Fruit fly (Drosophila melanogaster) whole organism, embryonic: ENCODE data around the gene CG14720.

Source experiments
- Adf1 ChIP-seq: fragments of 200-800 bp; sonication (Bioruptor generic); IDR thresholded peaks from 2 replicates; pipeline ENCODE4 v1.3.6; 2022; ENCODE audit warnings: missing biosample characterization, missing genetic modification characterization
- Atf6 ChIP-seq: fragments of 200-800 bp; sonication (Bioruptor generic); IDR thresholded peaks from 2 replicates; pipeline ENCODE4 v1.3.6; 2022; ENCODE audit warnings: missing biosample characterization, missing genetic modification characterization
- CG10321 ChIP-seq: fragments of 200-800 bp; sonication (Bioruptor generic); IDR thresholded peaks from 2 replicates; pipeline ENCODE4 v1.3.6; 2022; ENCODE audit warnings: missing biosample characterization, missing genetic modification characterization
- CG12104 ChIP-seq: fragments of 200-800 bp; sonication (Bioruptor generic); optimal IDR thresholded peaks from 3 replicates; lab custom pipeline; 2016; ENCODE audit warnings: missing biosample characterization, missing genetic modification characterization
- CG12744 ChIP-seq: fragments of 200-800 bp; sonication (Bioruptor generic); optimal IDR thresholded peaks from 2 replicates; lab custom pipeline; 2016; ENCODE audit warnings: missing biosample characterization, missing genetic modification characterization
- CG13287 ChIP-seq: fragments of 200-800 bp; sonication (Bioruptor generic); IDR thresholded peaks from 2 replicates; pipeline ENCODE4 v1.3.6; 2022; ENCODE audit warnings: missing biosample characterization, missing genetic modification characterization; ENCODE audit not compliant: partially characterized antibody
- CG14014 ChIP-seq: fragments of 200-800 bp; sonication (Bioruptor generic); IDR thresholded peaks from 2 replicates; pipeline ENCODE4 v1.3.6; 2022; ENCODE audit warnings: missing biosample characterization, missing genetic modification characterization
- CG1529 ChIP-seq: fragments of 200-800 bp; sonication (Bioruptor generic); optimal IDR thresholded peaks from 3 replicates; lab custom pipeline; 2018; ENCODE audit warnings: missing biosample characterization, missing genetic modification characterization
- CG15479 ChIP-seq: fragments of 200-800 bp; sonication (Bioruptor generic); optimal IDR thresholded peaks from 3 replicates; lab custom pipeline; 2019; ENCODE audit warnings: missing biosample characterization, mild to moderate bottlenecking, missing genetic modification characterization, moderate library complexity
- CG16815 ChIP-seq: fragments of 200-800 bp; sonication (Bioruptor generic); optimal IDR thresholded peaks from 3 replicates; lab custom pipeline; 2017; ENCODE audit warnings: missing biosample characterization, mild to moderate bottlenecking, missing genetic modification characterization
- CG17829 ChIP-seq: fragments of 200-800 bp; optimal IDR thresholded peaks from 2 replicates; lab custom pipeline; 2019; ENCODE audit warnings: missing biosample characterization, mild to moderate bottlenecking, missing genetic modification characterization, moderate library complexity
- CG18764 ChIP-seq: fragments of 200-800 bp; sonication (Bioruptor generic); optimal IDR thresholded peaks from 3 replicates; lab custom pipeline; 2016; ENCODE audit warnings: missing biosample characterization, missing genetic modification characterization
- CG31224 ChIP-seq: fragments of 200-800 bp; sonication (Bioruptor generic); IDR thresholded peaks from 2 replicates; pipeline ENCODE4 v1.3.6; 2022; ENCODE audit warnings: missing biosample characterization, missing genetic modification characterization
- CG3163 ChIP-seq: fragments of 200-800 bp; sonication (Bioruptor generic); optimal IDR thresholded peaks from 3 replicates; lab custom pipeline; 2016; ENCODE audit warnings: missing biosample characterization, missing genetic modification characterization
- CG32532 ChIP-seq: fragments of 200-800 bp; sonication (Bioruptor generic); IDR thresholded peaks from 2 replicates; pipeline ENCODE4 v1.3.6; 2022; ENCODE audit warnings: missing biosample characterization, missing genetic modification characterization
- CG32767 ChIP-seq: fragments of 200-800 bp; sonication (Bioruptor generic); IDR thresholded peaks from 2 replicates; pipeline ENCODE4 v1.3.6; 2022; ENCODE audit warnings: missing biosample characterization, missing genetic modification characterization
- CG3407 ChIP-seq: fragments of 200-800 bp; sonication (Bioruptor generic); optimal IDR thresholded peaks from 2 replicates; lab custom pipeline; 2018; ENCODE audit warnings: missing biosample characterization, mild to moderate bottlenecking, missing genetic modification characterization
- CG4707 ChIP-seq: fragments of 200-800 bp; sonication (Bioruptor generic); optimal IDR thresholded peaks from 2 replicates; lab custom pipeline; 2018; ENCODE audit warnings: missing biosample characterization, mild to moderate bottlenecking, missing genetic modification characterization, moderate library complexity
- CG6854 ChIP-seq: fragments of 200-800 bp; sonication (Bioruptor generic); optimal IDR thresholded peaks from 3 replicates; lab custom pipeline; 2017; ENCODE audit warnings: missing biosample characterization, mild to moderate bottlenecking, missing genetic modification characterization
- CG8359 ChIP-seq: fragments of 200-800 bp; sonication (Bioruptor generic); optimal IDR thresholded peaks from 2 replicates; lab custom pipeline; 2017; ENCODE audit warnings: missing biosample characterization, mild to moderate bottlenecking, missing genetic modification characterization, borderline replicate concordance
- Dref ChIP-seq: fragments of 200-800 bp; sonication (Bioruptor generic); IDR thresholded peaks from 2 replicates; pipeline ENCODE4 v1.3.6; 2022; ENCODE audit warnings: missing biosample characterization, missing genetic modification characterization
- Fer3 ChIP-seq: fragments of 200-800 bp; sonication (Bioruptor generic); optimal IDR thresholded peaks from 2 replicates; lab custom pipeline; 2018; ENCODE audit warnings: missing biosample characterization, mild to moderate bottlenecking, missing genetic modification characterization, moderate library complexity
- Lpt ChIP-seq: fragments of >200 bp; optimal IDR thresholded peaks from 2 replicates; lab custom pipeline; 2018; ENCODE audit warnings: missing biosample characterization, missing genetic modification characterization
- Mad ChIP-seq: fragments of 200-800 bp; sonication (Bioruptor generic); optimal IDR thresholded peaks from 2 replicates; lab custom pipeline; 2016; ENCODE audit warnings: missing biosample characterization, missing genetic modification characterization
- Sry-β ChIP-seq: fragments of 200-800 bp; sonication (Bioruptor generic); optimal IDR thresholded peaks from 2 replicates; lab custom pipeline; 2018; ENCODE audit warnings: missing biosample characterization, mild to moderate bottlenecking, missing genetic modification characterization, moderate library complexity
- YL-1 ChIP-seq: fragments of 200-800 bp; sonication (Bioruptor generic); optimal IDR thresholded peaks from 3 replicates; lab custom pipeline; 2017; ENCODE audit warnings: missing biosample characterization, mild to moderate bottlenecking, missing genetic modification characterization
- abd-A ChIP-seq: fragments of 200-800 bp; sonication (Bioruptor generic); optimal IDR thresholded peaks from 3 replicates; lab custom pipeline; 2019; ENCODE audit warnings: missing biosample characterization, mild to moderate bottlenecking, missing genetic modification characterization, moderate library complexity
- amos ChIP-seq: fragments of 200-800 bp; sonication (Bioruptor generic); IDR thresholded peaks from 2 replicates; pipeline ENCODE4 v1.3.6; 2022; ENCODE audit warnings: missing biosample characterization, missing genetic modification characterization; ENCODE audit not compliant: partially characterized antibody
- bowl ChIP-seq: fragments of 200-800 bp; sonication (Bioruptor generic); IDR thresholded peaks from 2 replicates; pipeline ENCODE4 v1.3.6; 2022; ENCODE audit warnings: missing biosample characterization, missing genetic modification characterization
- cato ChIP-seq: fragments of 200-800 bp; sonication (Bioruptor generic); optimal IDR thresholded peaks from 2 replicates; lab custom pipeline; 2016; ENCODE audit warnings: missing biosample characterization, missing genetic modification characterization, borderline replicate concordance
- dmrt11E ChIP-seq: fragments of 200-800 bp; sonication (Bioruptor generic); optimal IDR thresholded peaks from 3 replicates; lab custom pipeline; 2018; ENCODE audit warnings: missing biosample characterization, mild to moderate bottlenecking, missing genetic modification characterization, moderate library complexity
- dmrt99B ChIP-seq: fragments of 200-800 bp; sonication (Bioruptor generic); optimal IDR thresholded peaks from 2 replicates; lab custom pipeline; 2018; ENCODE audit warnings: missing biosample characterization, mild to moderate bottlenecking, missing genetic modification characterization, moderate library complexity
- ems ChIP-seq: fragments of 200-800 bp; sonication (Bioruptor generic); optimal IDR thresholded peaks from 3 replicates; lab custom pipeline; 2016; ENCODE audit warnings: missing biosample characterization, missing genetic modification characterization
- gem ChIP-seq: fragments of 200-800 bp; sonication (Bioruptor generic); optimal IDR thresholded peaks from 2 replicates; lab custom pipeline; 2019; ENCODE audit warnings: missing biosample characterization, mild to moderate bottlenecking, missing genetic modification characterization, moderate library complexity
- gsb-n ChIP-seq: fragments of 200-800 bp; sonication (Bioruptor generic); optimal IDR thresholded peaks from 3 replicates; lab custom pipeline; 2018; ENCODE audit warnings: missing biosample characterization, mild to moderate bottlenecking, missing genetic modification characterization
- her ChIP-seq: fragments of 200-800 bp; sonication (Bioruptor generic); optimal IDR thresholded peaks from 2 replicates; lab custom pipeline; 2016; ENCODE audit warnings: missing biosample characterization, missing genetic modification characterization
- maf-S ChIP-seq: fragments of 200-800 bp; sonication (Bioruptor generic); optimal IDR thresholded peaks from 2 replicates; lab custom pipeline; 2016; ENCODE audit warnings: missing biosample characterization, missing genetic modification characterization
- mam ChIP-seq: fragments of 200-800 bp; sonication (Bioruptor generic); optimal IDR thresholded peaks from 3 replicates; lab custom pipeline; 2016; ENCODE audit warnings: missing biosample characterization, missing genetic modification characterization
- odd ChIP-seq: fragments of 200-800 bp; sonication (Bioruptor generic); optimal IDR thresholded peaks from 2 replicates; lab custom pipeline; 2017; ENCODE audit warnings: missing biosample characterization, mild to moderate bottlenecking, missing genetic modification characterization
- p53 ChIP-seq: fragments of 200-800 bp; sonication (Bioruptor generic); optimal IDR thresholded peaks from 2 replicates; lab custom pipeline; 2016; ENCODE audit warnings: missing biosample characterization, missing genetic modification characterization
- pfk ChIP-seq: fragments of 200-800 bp; sonication (Bioruptor generic); optimal IDR thresholded peaks from 2 replicates; lab custom pipeline; 2018; ENCODE audit warnings: missing biosample characterization, mild to moderate bottlenecking, missing genetic modification characterization, moderate library complexity
- pzg ChIP-seq: fragments of 200-800 bp; sonication (Bioruptor generic); optimal IDR thresholded peaks from 3 replicates; lab custom pipeline; 2018; ENCODE audit warnings: missing biosample characterization, mild to moderate bottlenecking, missing genetic modification characterization, moderate library complexity
- run ChIP-seq: fragments of 200-800 bp; sonication (Bioruptor generic); optimal IDR thresholded peaks from 3 replicates; lab custom pipeline; 2018; ENCODE audit warnings: missing biosample characterization, mild to moderate bottlenecking, missing genetic modification characterization
- so ChIP-seq: fragments of 200-800 bp; sonication (Bioruptor generic); IDR thresholded peaks from 3 replicates; pipeline ENCODE4 v1.3.6; 2022; ENCODE audit warnings: missing biosample characterization, missing genetic modification characterization
- ssp ChIP-seq: fragments of 200-800 bp; sonication (Bioruptor generic); IDR thresholded peaks from 2 replicates; pipeline ENCODE4 v1.3.6; 2022; ENCODE audit warnings: missing biosample characterization, missing genetic modification characterization
- stc ChIP-seq: fragments of 200-800 bp; sonication (Bioruptor generic); IDR thresholded peaks from 2 replicates; pipeline ENCODE4 v1.3.6; 2022; ENCODE audit warnings: missing biosample characterization, missing genetic modification characterization
- tll ChIP-seq, 2 experiments: fragments of 200-800 bp in 1 of 2; fragments of >200 bp in 1 of 2; sonication (Bioruptor generic) in 1 of 2; optimal IDR thresholded peaks; 2 replicates each; lab custom pipeline; 2017 to 2019; ENCODE audit warnings: missing biosample characterization in 2 of 2, missing genetic modification characterization in 2 of 2, mild to moderate bottlenecking in 1 of 2, moderate library complexity in 1 of 2
- vfl ChIP-seq: fragments of 200-800 bp; sonication (Bioruptor generic); optimal IDR thresholded peaks from 2 replicates; lab custom pipeline; 2016; ENCODE audit warnings: missing biosample characterization, missing genetic modification characterization
- vvl ChIP-seq: fragments of 200-800 bp; sonication (Bioruptor generic); IDR thresholded peaks from 2 replicates; pipeline ENCODE4 v1.3.6; 2022; ENCODE audit warnings: missing biosample characterization, missing genetic modification characterization
- yki ChIP-seq: fragments of >200 bp; optimal IDR thresholded peaks from 3 replicates; lab custom pipeline; 2018
- zen2 ChIP-seq: fragments of 200-800 bp; sonication (Bioruptor generic); IDR thresholded peaks from 3 replicates; pipeline ENCODE4 v1.3.6; 2022; ENCODE audit warnings: missing biosample characterization, missing genetic modification characterization; ENCODE audit not compliant: partially characterized antibody
- zfh1 ChIP-seq: fragments of 200-800 bp; sonication (Bioruptor generic); IDR thresholded peaks from 3 replicates; pipeline ENCODE4 v1.3.6; 2022; ENCODE audit warnings: missing biosample characterization, missing genetic modification characterization

Gene CG14720

DNA sequence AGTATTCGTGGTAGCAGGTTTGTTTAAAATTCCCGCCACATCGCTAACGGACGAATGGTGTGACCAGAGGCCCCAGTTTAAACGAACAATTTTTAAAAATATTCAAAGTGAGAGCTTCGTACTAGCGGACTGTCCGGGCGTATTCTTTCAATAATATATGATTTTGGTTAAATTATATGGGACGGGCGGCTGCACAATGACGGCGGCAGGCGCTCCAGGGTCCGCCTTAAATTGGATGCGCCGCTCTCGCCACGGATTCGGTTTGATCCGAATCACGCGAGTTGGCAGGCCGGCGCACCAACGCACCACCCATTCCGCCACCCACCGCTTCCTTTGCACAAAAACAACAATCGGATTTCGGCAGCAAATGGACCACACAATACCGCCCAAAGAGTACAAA, 23.9 kb downstream of the CG14720 start, which contains the start of gene CG14721 (continued):
- TF ChIP-seq cato (GFP tag; lab: Kevin White, UChicago) = peak; percentile 0
- TF ChIP-seq pfk (GFP tag; lab: Kevin White, UChicago) = no peak
- TF ChIP-seq CG32532 (GFP tag; lab: Robert Waterston, UW) = peak; percentile 48; the same call in 1 of the 2 replicates
- no peak for TF ChIP-seq odd
- no peak for TF ChIP-seq CG14014 (GFP tag; lab: Robert Waterston, UW)
- no peak for TF ChIP-seq her (GFP tag; lab: Kevin White, UChicago)
- TF ChIP-seq maf-S (GFP tag; lab: Kevin White, UChicago) = no peak
- TF ChIP-seq pzg = peak; percentile 77
- TF ChIP-seq gem (tag; lab: Kevin White, UChicago) = no peak
- TF ChIP-seq vfl (GFP tag; lab: Kevin White, UChicago) = no peak
- no peak for TF ChIP-seq Atf6 (GFP tag; lab: Robert Waterston, UW)
- TF ChIP-seq dmrt99B (tag; lab: Kevin White, UChicago) = no peak
- no peak for TF ChIP-seq CG12104
- no peak for TF ChIP-seq CG15479
- no peak for TF ChIP-seq bowl
- TF ChIP-seq CG13287 = peak; percentile 62
- TF ChIP-seq ems = peak; percentile 8
- no peak for TF ChIP-seq CG17829 (tag; lab: Kevin White, UChicago)
- no peak for TF ChIP-seq Fer3 (tag; lab: Kevin White, UChicago)
- no peak for TF ChIP-seq CG6854 (GFP tag; lab: Kevin White, UChicago)
- no peak for TF ChIP-seq gsb-n (tag; lab: Kevin White, UChicago)
- TF ChIP-seq ssp (GFP tag; lab: Robert Waterston, UW) = peak; percentile 30; the same call in 1 of the 2 replicates
- no peak for TF ChIP-seq CG18764 (GFP tag; lab: Kevin White, UChicago)
- no peak for TF ChIP-seq yki
- TF ChIP-seq stc (GFP tag; lab: Robert Waterston, UW) = no peak
- peak; percentile 3 for TF ChIP-seq p53
- no peak for TF ChIP-seq CG1529 (GFP tag; lab: Kevin White, UChicago)
- TF ChIP-seq zfh1 = no peak
- peak; percentile 56 for TF ChIP-seq mam (GFP tag; lab: Kevin White, UChicago)
- 0 out of 2 replicates have a peak, but pooled peaks have one; percentile 31 for TF ChIP-seq Dref (GFP tag; lab: Robert Waterston, UW)
- no peak for TF ChIP-seq so (GFP tag; lab: Robert Waterston, UW)
- TF ChIP-seq Sry-β (GFP tag; lab: Kevin White, UChicago) = no peak
- TF ChIP-seq abd-A = no peak
- peak; percentile 31 for TF ChIP-seq YL-1 (GFP tag; lab: Kevin White, UChicago)
- no peak for TF ChIP-seq CG10321 (GFP tag; lab: Robert Waterston, UW)
- no peak for TF ChIP-seq Mad
- TF ChIP-seq vvl (GFP tag; lab: Robert Waterston, UW) = peak; percentile 51
- TF ChIP-seq CG3163 = no peak
- no peak for TF ChIP-seq CG16815
- no peak for TF ChIP-seq dmrt11E (tag; lab: Kevin White, UChicago)
- TF ChIP-seq Adf1 (GFP tag; lab: Robert Waterston, UW) = peak; percentile 32
- no peak for TF ChIP-seq CG3407 (GFP tag; lab: Kevin White, UChicago)
- TF ChIP-seq CG31224 (GFP tag; lab: Robert Waterston, UW) = no peak
- TF ChIP-seq CG32767 (GFP tag; lab: Robert Waterston, UW) = no peak
- TF ChIP-seq Lpt = no peak
- peak; percentile 39; the same call in 1 of the 2 replicates for TF ChIP-seq amos (GFP tag; lab: Robert Waterston, UW)
- peak; percentile 20 for TF ChIP-seq CG12744 (GFP tag; lab: Kevin White, UChicago)
- TF ChIP-seq CG8359 (GFP tag; lab: Kevin White, UChicago) = no peak
- no peak for TF ChIP-seq CG4707 (GFP tag; lab: Kevin White, UChicago)
- TF ChIP-seq tll (GFP tag; optimal IDR thresholded peaks at IDR 0.05; lab: Kevin White, UChicago) = no peak
- TF ChIP-seq zen2 = no peak; the same call in 2 of the 3 replicates
- TF ChIP-seq run (tag; lab: Kevin White, UChicago) = no peak
